Worm (Caenorhabditis elegans) whole organism, late embryonic: ENCODE measurements around the gene fbxc-33.
"Not testable (repeated sequence)": the region's sequence is repeated elsewhere in the genome, so short reads cannot be mapped to it uniquely, and the experiment has no call there.

Experiments used
- C08G9.2 ChIP-seq: sonication (generic microtip); optimal IDR thresholded peaks from 2 replicates; lab custom pipeline; 2016; ENCODE audit warnings: mild to moderate bottlenecking, missing genetic modification characterization, moderate library complexity, missing compliant biosample characterization
- K02D7.2 ChIP-seq: sonication (generic microtip); optimal IDR thresholded peaks from 2 replicates; lab custom pipeline; 2017; ENCODE audit warnings: mild to moderate bottlenecking, missing genetic modification characterization, missing compliant biosample characterization
- ceh-18 ChIP-seq: sonication (generic microtip); optimal IDR thresholded peaks from 2 replicates; lab custom pipeline; 2016; ENCODE audit warnings: missing genetic modification characterization, missing compliant biosample characterization
- ceh-19 ChIP-seq: fragments of 200-800 bp; sonication (Bioruptor generic); optimal IDR thresholded peaks from 2 replicates; lab custom pipeline; 2018; ENCODE audit warnings: mild to moderate bottlenecking, missing genetic modification characterization, missing compliant biosample characterization
- ceh-2 ChIP-seq: sonication (generic microtip); optimal IDR thresholded peaks from 2 replicates; lab custom pipeline; 2016; ENCODE audit warnings: missing genotype, missing genetic modification characterization, missing compliant biosample characterization
- ceh-24 ChIP-seq: sonication (generic microtip); optimal IDR thresholded peaks from 2 replicates; lab custom pipeline; 2016; ENCODE audit warnings: mild to moderate bottlenecking, missing genetic modification characterization, missing compliant biosample characterization
- ceh-30 ChIP-seq: fragments of 150-350 bp; optimal IDR thresholded peaks from 2 replicates; lab custom pipeline; 2014; ENCODE audit warnings: missing biosample characterization, missing genetic modification characterization
- ceh-31 ChIP-seq: sonication (generic microtip); optimal IDR thresholded peaks from 2 replicates; lab custom pipeline; 2016; ENCODE audit warnings: missing genetic modification characterization, missing compliant biosample characterization
- ceh-34 ChIP-seq: sonication (generic microtip); optimal IDR thresholded peaks from 2 replicates; lab custom pipeline; 2016; ENCODE audit warnings: mild to moderate bottlenecking, missing genetic modification characterization, missing compliant biosample characterization
- ceh-48 ChIP-seq: sonication (generic microtip); optimal IDR thresholded peaks from 2 replicates; lab custom pipeline; 2016; ENCODE audit warnings: missing genetic modification characterization, inconsistent platforms, missing compliant biosample characterization
- che-1 ChIP-seq: sonication (generic microtip); optimal IDR thresholded peaks from 2 replicates; lab custom pipeline; 2016; ENCODE audit warnings: mild to moderate bottlenecking, missing genetic modification characterization, missing compliant biosample characterization
- dmd-4 ChIP-seq: sonication (generic microtip); optimal IDR thresholded peaks from 2 replicates; lab custom pipeline; 2016; ENCODE audit warnings: borderline replicate concordance, missing genetic modification characterization, missing compliant biosample characterization
- dve-1 ChIP-seq: sonication (generic microtip); optimal IDR thresholded peaks from 2 replicates; lab custom pipeline; 2017; ENCODE audit warnings: antibody characterized with exemption, mild to moderate bottlenecking, missing genetic modification characterization, missing compliant biosample characterization
- elt-4 ChIP-seq: sonication (generic microtip); optimal IDR thresholded peaks from 2 replicates; lab custom pipeline; 2016; ENCODE audit warnings: missing genetic modification characterization, missing compliant biosample characterization
- fkh-10 ChIP-seq: fragments of 150-350 bp; optimal IDR thresholded peaks from 2 replicates; lab custom pipeline; 2014; ENCODE audit warnings: missing biosample characterization, missing genetic modification reagents, missing genetic modification characterization
- gmeb-2 ChIP-seq: sonication (generic microtip); optimal IDR thresholded peaks from 2 replicates; lab custom pipeline; 2016; ENCODE audit warnings: missing genetic modification characterization, inconsistent platforms, missing compliant biosample characterization
- hlh-30 ChIP-seq: sonication (generic microtip); optimal IDR thresholded peaks from 2 replicates; lab custom pipeline; 2017; ENCODE audit warnings: antibody characterized with exemption, missing genetic modification characterization, missing compliant biosample characterization; ENCODE audit not compliant: insufficient read depth
- hlh-8 ChIP-seq: sonication (generic microtip); optimal IDR thresholded peaks from 2 replicates; lab custom pipeline; 2016; ENCODE audit warnings: missing genotype, missing genetic modification characterization, missing compliant biosample characterization
- lim-6 ChIP-seq: sonication (generic microtip); optimal IDR thresholded peaks from 2 replicates; lab custom pipeline; 2016; ENCODE audit warnings: missing genetic modification characterization, missing compliant biosample characterization
- madf-2 ChIP-seq: sonication (generic microtip); optimal IDR thresholded peaks from 2 replicates; lab custom pipeline; 2017; ENCODE audit warnings: missing genetic modification characterization, missing compliant biosample characterization
- mec-3 ChIP-seq: sonication (generic microtip); optimal IDR thresholded peaks from 2 replicates; lab custom pipeline; 2016; ENCODE audit warnings: borderline replicate concordance, missing genetic modification characterization, missing compliant biosample characterization
- nfya-1 ChIP-seq: sonication (generic microtip); optimal IDR thresholded peaks from 2 replicates; lab custom pipeline; 2017; ENCODE audit warnings: missing genetic modification characterization, mild to moderate bottlenecking, missing compliant biosample characterization, antibody characterized with exemption, moderate library complexity
- nhr-232 ChIP-seq: sonication (generic microtip); optimal IDR thresholded peaks from 2 replicates; lab custom pipeline; 2016; ENCODE audit warnings: missing genetic modification characterization, missing compliant biosample characterization
- pha-2 ChIP-seq: sonication (generic microtip); optimal IDR thresholded peaks from 2 replicates; lab custom pipeline; 2017; ENCODE audit warnings: mild to moderate bottlenecking, missing genetic modification characterization, missing compliant biosample characterization
- pha-4 ChIP-seq: fragments of 150-350 bp; optimal IDR thresholded peaks from 2 replicates; lab custom pipeline; 2018; ENCODE audit warnings: missing biosample characterization, missing genetic modification reagents, missing genetic modification characterization
- pqm-1 ChIP-seq: sonication (generic microtip); optimal IDR thresholded peaks from 2 replicates; lab custom pipeline; 2016; ENCODE audit warnings: missing genetic modification characterization, missing compliant biosample characterization
- pros-1 ChIP-seq: fragments of 150-350 bp; optimal IDR thresholded peaks from 2 replicates; lab custom pipeline; 2014; ENCODE audit warnings: missing biosample characterization, missing genetic modification reagents, missing genetic modification characterization
- rnt-1 ChIP-seq: sonication (generic microtip); optimal IDR thresholded peaks from 2 replicates; lab custom pipeline; 2016; ENCODE audit warnings: missing genetic modification characterization, missing compliant biosample characterization
- sox-2 ChIP-seq: fragments of 200-800 bp; sonication (Bioruptor generic); IDR thresholded peaks from 2 replicates; pipeline ENCODE4 v1.3.6; 2022; ENCODE audit warnings: missing genetic modification reagents, missing genetic modification characterization, missing compliant biosample characterization
- syd-9 ChIP-seq: sonication (generic microtip); optimal IDR thresholded peaks from 2 replicates; lab custom pipeline; 2016; ENCODE audit warnings: mild to moderate bottlenecking, missing genetic modification characterization, moderate library complexity, missing compliant biosample characterization
- tbx-7 ChIP-seq: sonication (generic microtip); optimal IDR thresholded peaks from 2 replicates; lab custom pipeline; 2016; ENCODE audit warnings: missing genotype, missing genetic modification characterization, missing compliant biosample characterization
- ttx-3 ChIP-seq: sonication (generic microtip); optimal IDR thresholded peaks from 2 replicates; lab custom pipeline; 2016; ENCODE audit warnings: missing genetic modification reagents, missing genetic modification characterization, missing compliant biosample characterization
- unc-55 ChIP-seq: sonication (generic microtip); optimal IDR thresholded peaks from 2 replicates; lab custom pipeline; 2017; ENCODE audit warnings: missing biosample characterization, missing genetic modification reagents, missing genetic modification characterization
- zip-5 ChIP-seq: sonication (generic microtip); optimal IDR thresholded peaks from 2 replicates; lab custom pipeline; 2016; ENCODE audit warnings: missing genetic modification characterization, missing compliant biosample characterization

fbxc-33 gene

DNA sequence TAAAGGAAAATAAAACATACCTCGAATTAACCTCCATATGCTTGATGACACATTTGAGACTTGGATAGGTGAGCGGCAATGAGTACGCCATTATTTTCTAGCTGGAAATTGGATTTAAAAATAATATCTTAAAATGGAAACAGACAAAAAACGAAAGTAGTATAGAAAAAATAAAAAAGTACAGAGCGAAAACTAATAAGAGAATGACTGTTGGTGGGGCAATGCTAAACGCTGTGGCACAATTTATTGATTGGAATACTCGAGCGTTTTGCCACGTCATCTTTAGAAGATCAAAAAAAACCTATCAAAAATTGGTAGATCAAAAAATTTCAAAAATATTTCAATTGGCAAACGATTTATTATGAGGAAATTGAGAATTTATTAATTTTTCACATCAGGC is 34.6 kb downstream of the fbxc-33 start, which contains the start of gene fbxc-32:
TSS of gene fbxc-32 (minus strand) at position 101 of the 400 bp plus-strand sequence.
- TF ChIP-seq ceh-30 (no peak), madf-2 (tag; lab: Kevin White, UChicago) (no peak), syd-9 (tag; lab: Kevin White, UChicago) (no peak), pha-2 (tag; lab: Kevin White, UChicago) (no peak), dve-1 (no peak), hlh-8 (tag; lab: Kevin White, UChicago) (no peak), ceh-19 (GFP tag; lab: Kevin White, UChicago) (no peak), zip-5 (no peak), pqm-1 (no peak), ceh-24 (tag; lab: Kevin White, UChicago) (no peak), nhr-232 (tag; lab: Kevin White, UChicago) (no peak), K02D7.2 (tag; lab: Kevin White, UChicago) (no peak), pros-1 (tag; lab: Kevin White, UChicago) (no peak), ceh-18 (tag; lab: Kevin White, UChicago) (no peak), rnt-1 (no peak), elt-4 (no peak)

DNA sequence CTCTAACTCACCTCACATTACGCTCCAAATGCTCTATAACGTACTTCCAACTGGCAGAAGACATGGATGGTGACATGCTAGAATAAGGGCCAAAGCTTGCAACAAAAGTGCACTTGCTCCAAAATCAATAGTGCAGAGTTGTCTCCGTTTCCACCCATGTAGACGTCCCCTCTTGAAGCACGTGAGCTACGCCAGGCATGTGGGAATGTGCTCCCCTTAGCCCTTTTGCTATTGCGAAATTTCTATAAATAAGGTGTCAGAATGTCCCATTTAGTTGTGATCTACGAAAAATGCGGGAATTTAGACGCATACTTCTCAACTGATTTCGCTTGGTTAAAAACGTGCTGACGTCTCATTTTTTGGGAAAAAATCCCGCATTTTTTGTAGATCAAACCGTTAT is 36.9 kb downstream of the fbxc-33 start:
- TF ChIP-seq ceh-31 = no peak
- no peak for TF ChIP-seq nfya-1 (tag; lab: Kevin White, UChicago)
- TF ChIP-seq unc-55 (GFP tag; lab: Kevin White, UChicago) = no peak
- TF ChIP-seq ceh-30 = no peak
- no peak for TF ChIP-seq che-1 (tag; lab: Kevin White, UChicago)
- TF ChIP-seq dmd-4 (tag; lab: Kevin White, UChicago) = no peak
- TF ChIP-seq ceh-24 (tag; lab: Kevin White, UChicago) = no peak
- TF ChIP-seq syd-9 (tag; lab: Kevin White, UChicago) = no peak
- TF ChIP-seq ceh-48 (tag; lab: Kevin White, UChicago) = peak; percentile 46
- TF ChIP-seq ceh-2 (tag; lab: Kevin White, UChicago) = no peak
- no peak for TF ChIP-seq ceh-34 (tag; lab: Kevin White, UChicago)
- TF ChIP-seq ceh-19 (GFP tag; lab: Kevin White, UChicago) = peak; percentile 28
- no peak for TF ChIP-seq C08G9.2 (tag; lab: Kevin White, UChicago)
- no peak for TF ChIP-seq mec-3 (tag; lab: Kevin White, UChicago)
- TF ChIP-seq lim-6 (tag; lab: Kevin White, UChicago) = no peak
- TF ChIP-seq, all 69 proteins: peak for 2

DNA sequence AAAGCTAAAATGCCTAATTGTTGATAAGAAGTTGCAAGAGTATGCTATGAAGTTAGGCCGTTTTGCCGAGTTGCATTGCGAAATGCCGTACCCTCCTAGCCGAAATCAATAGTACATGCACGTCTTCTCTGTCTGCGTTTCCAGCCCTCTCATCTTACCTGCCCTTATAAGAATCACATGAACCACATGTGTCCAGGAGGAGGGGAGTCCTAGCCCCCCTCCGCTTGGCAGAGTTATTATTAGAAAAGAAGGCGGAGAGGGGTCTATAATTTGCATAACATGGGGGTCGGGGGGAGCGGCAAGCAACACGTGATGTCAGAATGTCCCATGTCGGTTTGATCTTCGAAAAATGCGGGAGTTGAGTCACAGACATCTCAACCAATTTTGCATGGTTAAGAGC is 39.6 kb downstream of the fbxc-33 start:
- no peak for TF ChIP-seq ttx-3 (tag; lab: Kevin White, UChicago)
- peak; percentile 60 for TF ChIP-seq hlh-30 (tag; lab: Kevin White, UChicago)
- TF ChIP-seq fkh-10 (GFP tag; lab: Kevin White, UChicago) = no peak
- peak; percentile 6 for TF ChIP-seq ceh-48 (tag; lab: Kevin White, UChicago)

DNA sequence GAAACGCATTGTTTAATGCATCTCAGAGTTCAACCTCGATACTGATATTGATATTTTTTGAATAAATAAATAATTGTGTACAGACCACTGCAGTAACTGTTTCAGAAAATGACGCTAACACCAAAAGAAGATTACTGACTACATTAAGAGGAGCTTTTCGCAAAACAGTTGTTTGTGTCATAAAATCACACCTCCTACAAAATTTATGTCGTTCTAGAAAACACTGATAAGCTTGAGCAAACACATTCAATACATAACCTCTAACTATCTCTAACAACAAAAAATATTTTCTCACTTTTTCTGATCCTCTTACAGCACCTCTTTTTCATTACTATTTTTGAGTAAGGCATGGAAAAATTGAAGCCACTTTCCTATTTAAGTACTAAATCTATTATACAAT is 41.2 kb downstream of the fbxc-33 start, which contains the start of gene fbxc-7:
TSS of gene fbxc-7 (plus strand) at position 301 of the 400 bp plus-strand sequence.
- not testable (repeated sequence) for TF ChIP-seq tbx-7; ceh-2 (tag; lab: Kevin White, UChicago); ttx-3 (tag; lab: Kevin White, UChicago)

DNA sequence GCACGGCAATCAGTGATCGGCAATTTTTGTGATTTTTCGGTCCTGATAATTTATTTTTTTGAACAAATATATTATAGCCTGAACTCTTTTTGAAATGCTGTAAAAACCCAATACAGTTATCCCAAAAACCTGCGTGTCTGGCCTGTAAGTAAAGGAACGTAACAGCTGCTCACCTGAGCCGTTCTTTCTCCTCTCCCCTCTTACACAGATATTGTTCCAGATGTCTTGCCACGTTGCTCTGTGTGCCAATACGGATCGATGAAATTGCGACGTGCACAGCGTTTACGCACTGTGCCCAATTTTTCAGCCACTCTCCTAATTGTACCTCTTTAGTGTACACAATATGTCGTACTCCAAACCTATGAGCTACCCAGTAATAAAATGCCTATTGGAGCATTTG is 45.1 kb downstream of the fbxc-33 start, which contains the start of gene sdz-4:
TSS of gene sdz-4 (plus strand) at position 301 of the 400 bp plus-strand sequence.
- TF ChIP-seq syd-9 (tag; lab: Kevin White, UChicago) = no peak
- no peak for TF ChIP-seq K02D7.2 (tag; lab: Kevin White, UChicago)
- no peak for TF ChIP-seq madf-2 (tag; lab: Kevin White, UChicago)
- no peak for TF ChIP-seq dmd-4 (tag; lab: Kevin White, UChicago)
- TF ChIP-seq C08G9.2 (tag; lab: Kevin White, UChicago) = no peak
- no peak for TF ChIP-seq sox-2
- no peak for TF ChIP-seq pha-4 (tag; lab: Kevin White, UChicago)
- no peak for TF ChIP-seq gmeb-2 (tag; lab: Kevin White, UChicago)
